Fruit fly (Drosophila melanogaster): Measurements from ENCODE around the gene CG4098.

Gene CG4098

dm6 chr3L:16584074-16584578 is 25.0 kb downstream of the CG4098 start, which contains the start of gene UQCR-C2 (continued):
- TF ChIP-seq CG42726 (GFP tag; IDR thresholded peaks at IDR 0.05; ENCODE audit: partially characterized antibody) (peak; percentile 44; the same call in 1 of the 2 replicates), Elba2 (GFP tag; optimal IDR thresholded peaks at IDR 0.05) (no peak), CG4617 (GFP tag; optimal IDR thresholded peaks at IDR 0.05; ENCODE audit: borderline replicate concordance) (peak; percentile 89), HmgD (GFP tag; optimal IDR thresholded peaks at IDR 0.05) (peak; percentile 14), CG32772 (GFP tag; IDR thresholded peaks at IDR 0.05) (no peak), HLH54F (GFP tag; optimal IDR thresholded peaks at IDR 0.05) (peak; percentile 11), gce (GFP tag; IDR thresholded peaks at IDR 0.05) (no peak), CG4282 (GFP tag; optimal IDR thresholded peaks at IDR 0.05) (no peak), Pdp1 (GFP tag; optimal IDR thresholded peaks at IDR 0.05) (peak in 1 of 2 experiments; percentile 98), CG15514 (GFP tag; optimal IDR thresholded peaks at IDR 0.05) (peak; percentile 76), Nf-YA (GFP tag; IDR thresholded peaks at IDR 0.05) (no peak), pb (GFP tag; optimal IDR thresholded peaks at IDR 0.05) (no peak), CG7357 (GFP tag; IDR thresholded peaks at IDR 0.05) (no peak), CG14710 (tag; optimal IDR thresholded peaks at IDR 0.05) (peak; percentile 58), Nf-YB (GFP tag; optimal IDR thresholded peaks at IDR 0.05) (no peak), CG14014 (GFP tag; IDR thresholded peaks at IDR 0.05) (peak; percentile 19; the same call in 1 of the 2 replicates), Xbp1 (GFP tag; optimal IDR thresholded peaks at IDR 0.05) (peak; percentile 2), z (GFP tag; IDR thresholded peaks at IDR 0.05) (no peak), Dp (GFP tag; optimal IDR thresholded peaks at IDR 0.05) (peak; percentile 64), gfzf (GFP tag; optimal IDR thresholded peaks at IDR 0.05) (peak; percentile 98), en (GFP tag; optimal IDR thresholded peaks at IDR 0.05) (no peak), tio (GFP tag; optimal IDR thresholded peaks at IDR 0.05) (no peak), CG17829 (tag; optimal IDR thresholded peaks at IDR 0.05) (peak; percentile 60), CG9437 (GFP tag; optimal IDR thresholded peaks at IDR 0.05) (peak; percentile 84), ac (GFP tag; optimal IDR thresholded peaks at IDR 0.05) (no peak), CTCF (GFP tag; optimal IDR thresholded peaks at IDR 0.05) (peak; percentile 25), zen (tag; optimal IDR thresholded peaks at IDR 0.05) (peak; percentile 23), sna (GFP tag; IDR thresholded peaks at IDR 0.05; ENCODE audit: partially characterized antibody) (peak; percentile 44; the same call in 1 of the 2 replicates), klu (GFP tag; IDR thresholded peaks at IDR 0.05) (no peak), trh (GFP tag; optimal IDR thresholded peaks at IDR 0.05) (no peak), tap (tag; optimal IDR thresholded peaks at IDR 0.05) (no peak), CG13287 (GFP tag; IDR thresholded peaks at IDR 0.05; ENCODE audit: partially characterized antibody) (peak; percentile 19; the same call in 1 of the 2 replicates), CG17612 (GFP tag; IDR thresholded peaks at IDR 0.05) (no peak), CG43689 (GFP tag; IDR thresholded peaks at IDR 0.05) (no peak), Sox102F (GFP tag; optimal IDR thresholded peaks at IDR 0.05) (no peak), CG2678 (tag; optimal IDR thresholded peaks at IDR 0.05) (peak; percentile 17), Lhr (GFP tag; optimal IDR thresholded peaks at IDR 0.05) (peak; percentile 51), CoRest (tag; optimal IDR thresholded peaks at IDR 0.05) (peak; percentile 40), CG17568 (GFP tag; optimal IDR thresholded peaks at IDR 0.05) (no peak), CG18619 (GFP tag; optimal IDR thresholded peaks at IDR 0.05) (no peak), Med (GFP tag) (peak; percentile 84), Usf (GFP tag; optimal IDR thresholded peaks at IDR 0.05) (no peak), CG16813 (GFP tag; IDR thresholded peaks at IDR 0.05; ENCODE audit: partially characterized antibody) (peak; percentile 52; the same call in 2 of the 3 replicates), dati (GFP tag; IDR thresholded peaks at IDR 0.05) (no peak), BEAF-32 (GFP tag; optimal IDR thresholded peaks at IDR 0.05) (peak; percentile 61), CG3847 (GFP tag; IDR thresholded peaks at IDR 0.05) (peak; percentile 38; the same call in 1 of the 2 replicates), GATAe (GFP tag; conservative IDR thresholded peaks at IDR 0.05) (no peak), CG8924 (tag; optimal IDR thresholded peaks at IDR 0.05) (peak; percentile 36), CG1602 (GFP tag; optimal IDR thresholded peaks at IDR 0.05) (no peak), CG4360 (GFP tag; IDR thresholded peaks at IDR 0.05) (no peak)
